ENCODE assay signal across 3 fruit fly cellular contexts in genomic region chr3L:21070063-21070462, dm6.
TF ChIP-seq lines count a peak whose summit lies in the region.

No protein-coding gene starts in this region.

TF ChIP-seq in whole organism, adult, 20 proteins besides CTCF, POLR2A, EP300 and RAD21:
- TF ChIP-seq CG11617 (GFP tag; optimal IDR thresholded peaks at IDR 0.05; lab: Kevin White, UChicago) (peak; percentile 22), CG12768 (GFP tag; optimal IDR thresholded peaks at IDR 0.05; lab: Kevin White, UChicago) (peak; percentile 20), pad (GFP tag; optimal IDR thresholded peaks at IDR 0.05; lab: Kevin White, UChicago) (no peak)

TF ChIP-seq in whole organism, prepupa, 60 proteins besides CTCF, POLR2A, EP300 and RAD21:
- TF ChIP-seq CG4318 (GFP tag; optimal IDR thresholded peaks at IDR 0.05; lab: Kevin White, UChicago) (no peak), vri (GFP tag; optimal IDR thresholded peaks at IDR 0.05; lab: Kevin White, UChicago) (peak; percentile 43)

TF ChIP-seq in whole organism, wandering third instar larva, 38 proteins besides CTCF, POLR2A, EP300 and RAD21:
- TF ChIP-seq usp (GFP tag; optimal IDR thresholded peaks at IDR 0.05; lab: Kevin White, UChicago) (no peak), h (GFP tag; optimal IDR thresholded peaks at IDR 0.05; lab: Kevin White, UChicago) (peak; percentile 19), tai (GFP tag; optimal IDR thresholded peaks at IDR 0.05; lab: Kevin White, UChicago) (no peak), dl (GFP tag; optimal IDR thresholded peaks at IDR 0.05; lab: Kevin White, UChicago; ENCODE audit: insufficient read depth in 1 of 2, partially characterized antibody in 2 of 2) (no peak), N (GFP tag; optimal IDR thresholded peaks at IDR 0.05; lab: Kevin White, UChicago) (no peak), sage (GFP tag; optimal IDR thresholded peaks at IDR 0.05; lab: Kevin White, UChicago) (no peak), fru (GFP tag; optimal IDR thresholded peaks at IDR 0.05; lab: Kevin White, UChicago) (peak; percentile 19), CG9705 (GFP tag; optimal IDR thresholded peaks at IDR 0.05; lab: Kevin White, UChicago) (no peak), Hr83 (GFP tag; optimal IDR thresholded peaks at IDR 0.05; lab: Kevin White, UChicago; ENCODE audit: poor library complexity, severe bottlenecking) (no peak), Dif (GFP tag; optimal IDR thresholded peaks at IDR 0.05; lab: Kevin White, UChicago; ENCODE audit: partially characterized antibody) (no peak), Vsx2 (GFP tag; optimal IDR thresholded peaks at IDR 0.05; lab: Kevin White, UChicago; ENCODE audit: partially characterized antibody) (no peak), Jra (GFP tag; optimal IDR thresholded peaks at IDR 0.05; lab: Kevin White, UChicago) (no peak), Hnf4 (GFP tag; optimal IDR thresholded peaks at IDR 0.05; lab: Kevin White, UChicago) (no peak), Rel (GFP tag; optimal IDR thresholded peaks at IDR 0.05; lab: Kevin White, UChicago) (no peak), Rel (tag; optimal IDR thresholded peaks at IDR 0.05; lab: Kevin White, UChicago) (peak; percentile 95), OdsH (GFP tag; optimal IDR thresholded peaks at IDR 0.05; lab: Kevin White, UChicago) (no peak), sv (GFP tag; optimal IDR thresholded peaks at IDR 0.05; lab: Kevin White, UChicago) (no peak), CrebA (GFP tag; optimal IDR thresholded peaks at IDR 0.05; lab: Kevin White, UChicago; ENCODE audit: borderline replicate concordance) (no peak), Abd-B (GFP tag; optimal IDR thresholded peaks at IDR 0.05; lab: Kevin White, UChicago) (no peak), Sp1 (GFP tag; optimal IDR thresholded peaks at IDR 0.05; lab: Kevin White, UChicago) (no peak), jim (GFP tag; optimal IDR thresholded peaks at IDR 0.05; lab: Kevin White, UChicago) (no peak), HLH106 (tag; optimal IDR thresholded peaks at IDR 0.05; lab: Kevin White, UChicago) (no peak)
